Fruit fly (Drosophila melanogaster) whole organism, embryonic: ENCODE measurements around the gene IleRS-m.

Source experiments
- Awh ChIP-seq: fragments of 200-800 bp; sonication (Bioruptor generic); IDR thresholded peaks from 2 replicates; pipeline ENCODE4, ENCODE4 v1.3.6; 2022; ENCODE audit warnings: missing biosample characterization, missing genetic modification characterization
- C15 ChIP-seq: fragments of 200-800 bp; sonication (Bioruptor generic); IDR thresholded peaks from 3 replicates; pipeline ENCODE4 v1.3.6; 2022; ENCODE audit warnings: missing biosample characterization, missing genetic modification characterization
- CG10431 ChIP-seq: fragments of 200-800 bp; sonication (Bioruptor generic); optimal IDR thresholded peaks from 3 replicates; lab custom pipeline; 2018; ENCODE audit warnings: missing biosample characterization, mild to moderate bottlenecking, missing genetic modification characterization
- CG10462 ChIP-seq: fragments of 200-800 bp; sonication (Bioruptor generic); optimal IDR thresholded peaks from 2 replicates; lab custom pipeline; 2016; ENCODE audit warnings: missing biosample characterization, missing genetic modification characterization
- CG11093 ChIP-seq: fragments of 200-800 bp; sonication (Bioruptor generic); IDR thresholded peaks from 3 replicates; pipeline ENCODE4 v1.3.6; 2022; ENCODE audit warnings: missing biosample characterization, missing genetic modification characterization
- CG12071 ChIP-seq: fragments of 200-800 bp; sonication (Bioruptor generic); optimal IDR thresholded peaks from 3 replicates; lab custom pipeline; 2018; ENCODE audit warnings: missing biosample characterization, mild to moderate bottlenecking, missing genetic modification characterization
- CG13624 ChIP-seq: fragments of 200-800 bp; sonication (Bioruptor generic); optimal IDR thresholded peaks from 2 replicates; lab custom pipeline; 2016; ENCODE audit warnings: missing biosample characterization, missing genetic modification characterization
- CG14014 ChIP-seq: fragments of 200-800 bp; sonication (Bioruptor generic); IDR thresholded peaks from 2 replicates; pipeline ENCODE4 v1.3.6; 2022; ENCODE audit warnings: missing biosample characterization, missing genetic modification characterization
- CG14441 ChIP-seq: fragments of 200-800 bp; sonication (Bioruptor generic); IDR thresholded peaks from 2 replicates; pipeline ENCODE4 v1.3.6; 2022; ENCODE audit warnings: missing biosample characterization, missing genetic modification characterization
- CG14667 ChIP-seq: fragments of 200-800 bp; sonication (Bioruptor generic); IDR thresholded peaks from 2 replicates; pipeline ENCODE4 v1.3.6; 2022; ENCODE audit warnings: missing biosample characterization, missing genetic modification characterization
- CG14965 ChIP-seq: fragments of 200-800 bp; sonication (Bioruptor generic); optimal IDR thresholded peaks from 2 replicates; lab custom pipeline; 2016; ENCODE audit warnings: missing biosample characterization, missing genetic modification characterization, borderline replicate concordance
- CG15011 ChIP-seq: fragments of 200-800 bp; sonication (Bioruptor generic); optimal IDR thresholded peaks from 3 replicates; lab custom pipeline; 2018; ENCODE audit warnings: missing biosample characterization, mild to moderate bottlenecking, missing genetic modification characterization
- CG1602 ChIP-seq: fragments of 200-800 bp; sonication (Bioruptor generic); optimal IDR thresholded peaks from 3 replicates; lab custom pipeline; 2016; ENCODE audit warnings: missing biosample characterization, missing genetic modification characterization
- CG17912 ChIP-seq: fragments of 200-800 bp; sonication (Bioruptor generic); optimal IDR thresholded peaks from 2 replicates; lab custom pipeline; 2018; ENCODE audit warnings: missing biosample characterization, mild to moderate bottlenecking, missing genetic modification characterization
- CG2875 ChIP-seq: fragments of 200-800 bp; sonication (Bioruptor generic); optimal IDR thresholded peaks from 2 replicates; lab custom pipeline; 2017; ENCODE audit warnings: missing biosample characterization, mild to moderate bottlenecking, missing genetic modification characterization, missing genetic modification reagents
- CG2889 ChIP-seq: fragments of 200-800 bp; sonication (Bioruptor generic); IDR thresholded peaks from 3 replicates; pipeline ENCODE4 v1.3.6; 2022; ENCODE audit warnings: missing biosample characterization, missing genetic modification characterization
- CG30403 ChIP-seq: fragments of 200-800 bp; sonication (Bioruptor generic); optimal IDR thresholded peaks from 3 replicates; lab custom pipeline; 2016; ENCODE audit warnings: missing biosample characterization, missing genetic modification characterization
- CG30431 ChIP-seq: fragments of 200-800 bp; sonication (Bioruptor generic); optimal IDR thresholded peaks from 2 replicates; lab custom pipeline; 2017; ENCODE audit warnings: missing biosample characterization, missing genetic modification characterization
- CG4617 ChIP-seq: fragments of 200-800 bp; sonication (Bioruptor generic); optimal IDR thresholded peaks from 3 replicates; lab custom pipeline; 2016; ENCODE audit warnings: missing biosample characterization, missing genetic modification characterization, borderline replicate concordance
- CG6254 ChIP-seq: fragments of 200-800 bp; sonication (Bioruptor generic); optimal IDR thresholded peaks from 3 replicates; lab custom pipeline; 2017; ENCODE audit warnings: mild to moderate bottlenecking, missing biosample characterization, missing genetic modification reagents, missing genetic modification characterization
- CG8281 ChIP-seq: fragments of 200-800 bp; sonication (Bioruptor generic); optimal IDR thresholded peaks from 2 replicates; lab custom pipeline; 2018; ENCODE audit warnings: missing biosample characterization, mild to moderate bottlenecking, missing genetic modification characterization, moderate library complexity
- Dad ChIP-seq: fragments of 200-800 bp; sonication (Bioruptor generic); optimal IDR thresholded peaks from 3 replicates; lab custom pipeline; 2016; ENCODE audit warnings: missing biosample characterization, missing genetic modification characterization
- Dip3 ChIP-seq: fragments of 200-800 bp; sonication (Bioruptor generic); optimal IDR thresholded peaks from 3 replicates; lab custom pipeline; 2016; ENCODE audit warnings: missing biosample characterization, missing genetic modification characterization
- Dref ChIP-seq: fragments of 200-800 bp; sonication (Bioruptor generic); IDR thresholded peaks from 2 replicates; pipeline ENCODE4 v1.3.6; 2022; ENCODE audit warnings: missing biosample characterization, missing genetic modification characterization
- E2f2 ChIP-seq: fragments of 200-800 bp; sonication (Bioruptor generic); IDR thresholded peaks from 2 replicates; pipeline ENCODE4 v1.3.6; 2022; ENCODE audit warnings: missing biosample characterization, missing genetic modification characterization
- Elba2 ChIP-seq: fragments of 200-800 bp; sonication (Bioruptor generic); optimal IDR thresholded peaks from 3 replicates; lab custom pipeline; 2016; ENCODE audit warnings: missing biosample characterization, missing genetic modification characterization
- Ets97D ChIP-seq: fragments of 200-800 bp; sonication (Bioruptor generic); optimal IDR thresholded peaks from 3 replicates; lab custom pipeline; 2016; ENCODE audit warnings: missing biosample characterization, missing genetic modification characterization
- GATAe ChIP-seq: fragments of 200-800 bp; sonication (Bioruptor generic); conservative IDR thresholded peaks from 2 replicates; pipeline ENCODE4 v1.3.6; 2022; ENCODE audit warnings: missing biosample characterization, missing genetic modification characterization
- Hmr ChIP-seq: fragments of 200-800 bp; sonication (Bioruptor generic); optimal IDR thresholded peaks from 3 replicates; lab custom pipeline; 2017; ENCODE audit warnings: mild to moderate bottlenecking, missing biosample characterization, missing genetic modification reagents, missing genetic modification characterization
- Mrtf ChIP-seq: fragments of 200-800 bp; sonication (Bioruptor generic); IDR thresholded peaks from 3 replicates; pipeline ENCODE4 v1.3.6; 2022; ENCODE audit warnings: missing biosample characterization, missing genetic modification characterization
- NFAT ChIP-seq: fragments of 200-800 bp; sonication (Bioruptor generic); IDR thresholded peaks from 2 replicates; pipeline ENCODE4 v1.3.6; 2022; ENCODE audit warnings: missing biosample characterization, missing genetic modification characterization
- Nf-YB ChIP-seq: fragments of 200-800 bp; sonication (Bioruptor generic); optimal IDR thresholded peaks from 3 replicates; lab custom pipeline; 2019; ENCODE audit warnings: missing biosample characterization, mild to moderate bottlenecking, missing genetic modification characterization, moderate library complexity
- Oaz ChIP-seq: fragments of 200-800 bp; sonication (Bioruptor generic); IDR thresholded peaks from 2 replicates; pipeline ENCODE4 v1.3.6; 2022; ENCODE audit warnings: missing biosample characterization, missing genetic modification characterization
- Opbp ChIP-seq: fragments of 200-800 bp; sonication (Bioruptor generic); IDR thresholded peaks from 3 replicates; pipeline ENCODE4 v1.3.6; 2022; ENCODE audit warnings: missing biosample characterization, missing genetic modification characterization; ENCODE audit not compliant: partially characterized antibody
- Rfx ChIP-seq: fragments of 200-800 bp; sonication (Bioruptor generic); IDR thresholded peaks from 2 replicates; pipeline ENCODE4 v1.3.6; 2022; ENCODE audit warnings: missing biosample characterization, missing genetic modification characterization
- Spps ChIP-seq: fragments of 200-800 bp; sonication (Bioruptor generic); optimal IDR thresholded peaks from 2 replicates; lab custom pipeline; 2018; ENCODE audit warnings: missing biosample characterization, mild to moderate bottlenecking, missing genetic modification characterization
- Stat92E ChIP-seq, 3 experiments: fragments of >200 bp in 2 of 3; fragments of 200-800 bp in 1 of 3; sonication (Bioruptor generic) in 1 of 3; optimal IDR thresholded peaks; 2 replicates each; lab custom pipeline; 2017 to 2019; ENCODE audit warnings: missing biosample characterization in 3 of 3, missing genetic modification characterization in 3 of 3, mild to moderate bottlenecking in 1 of 3, moderate library complexity in 1 of 3
- Xbp1 ChIP-seq: fragments of 200-800 bp; sonication (Bioruptor generic); optimal IDR thresholded peaks from 3 replicates; lab custom pipeline; 2016; ENCODE audit warnings: missing biosample characterization, mild to moderate bottlenecking, missing genetic modification characterization
- chn ChIP-seq: fragments of 200-800 bp; sonication (Bioruptor generic); optimal IDR thresholded peaks from 2 replicates; lab custom pipeline; 2016; ENCODE audit warnings: missing biosample characterization, missing genetic modification characterization
- en ChIP-seq: fragments of 200-800 bp; sonication (Bioruptor generic); optimal IDR thresholded peaks from 2 replicates; lab custom pipeline; 2016; ENCODE audit warnings: missing biosample characterization, missing genetic modification characterization
- gem ChIP-seq: fragments of 200-800 bp; sonication (Bioruptor generic); optimal IDR thresholded peaks from 2 replicates; lab custom pipeline; 2019; ENCODE audit warnings: missing biosample characterization, mild to moderate bottlenecking, missing genetic modification characterization, moderate library complexity
- h ChIP-seq: fragments of >200 bp; optimal IDR thresholded peaks from 2 replicates; lab custom pipeline; 2017
- hb ChIP-seq: fragments of 200-800 bp; sonication (Bioruptor generic); IDR thresholded peaks from 3 replicates; pipeline ENCODE4 v1.3.6; 2022; ENCODE audit warnings: missing biosample characterization, missing genetic modification characterization; ENCODE audit not compliant: partially characterized antibody
- inv ChIP-seq: fragments of 200-800 bp; sonication (Bioruptor generic); IDR thresholded peaks from 2 replicates; pipeline ENCODE4 v1.3.6; 2022; ENCODE audit warnings: missing biosample characterization, missing genetic modification characterization; ENCODE audit not compliant: partially characterized antibody
- jigr1 ChIP-seq: fragments of 200-800 bp; sonication (Bioruptor generic); IDR thresholded peaks from 3 replicates; pipeline ENCODE4 v1.3.6; 2022; ENCODE audit warnings: missing biosample characterization, missing genetic modification characterization
- nerfin-2 ChIP-seq: fragments of 200-800 bp; sonication (Bioruptor generic); IDR thresholded peaks from 2 replicates; pipeline ENCODE4 v1.3.6; 2022; ENCODE audit warnings: missing biosample characterization, missing genetic modification characterization; ENCODE audit not compliant: partially characterized antibody
- sd ChIP-seq: fragments of 200-800 bp; sonication (Bioruptor generic); optimal IDR thresholded peaks from 3 replicates; lab custom pipeline; 2018; ENCODE audit warnings: missing biosample characterization, mild to moderate bottlenecking, missing genetic modification characterization, moderate library complexity
- sim ChIP-seq: fragments of 200-800 bp; sonication (Bioruptor generic); IDR thresholded peaks from 2 replicates; pipeline ENCODE4 v1.3.6; 2022; ENCODE audit warnings: missing biosample characterization, missing genetic modification characterization
- so ChIP-seq: fragments of 200-800 bp; sonication (Bioruptor generic); IDR thresholded peaks from 3 replicates; pipeline ENCODE4 v1.3.6; 2022; ENCODE audit warnings: missing biosample characterization, missing genetic modification characterization
- sr ChIP-seq: fragments of 200-800 bp; sonication (Bioruptor generic); IDR thresholded peaks from 3 replicates; pipeline ENCODE4 v1.3.6; 2022; ENCODE audit warnings: missing biosample characterization, missing genetic modification characterization
- wor ChIP-seq: fragments of 200-800 bp; sonication (Bioruptor generic); IDR thresholded peaks from 2 replicates; pipeline ENCODE4 v1.3.6; 2022; ENCODE audit warnings: missing biosample characterization, missing genetic modification characterization
- zen ChIP-seq: fragments of 200-800 bp; sonication (Bioruptor generic); optimal IDR thresholded peaks from 3 replicates; lab custom pipeline; 2018; ENCODE audit warnings: missing biosample characterization, mild to moderate bottlenecking, missing genetic modification characterization, moderate library complexity

IleRS-m gene

dm6 chr3L:16090330-16090803 lies 9.7 kb upstream of the IleRS-m start, which contains the start of the genes CG5235 and ClC-c (continued):
- TF ChIP-seq NFAT (GFP tag; lab: Robert Waterston, UW) (no peak), CG13624 (GFP tag; lab: Kevin White, UChicago) (peak; percentile 37), sd (no peak), CG14965 (GFP tag; lab: Kevin White, UChicago) (no peak), so (GFP tag; lab: Robert Waterston, UW) (no peak), CG30431 (GFP tag; lab: Kevin White, UChicago) (no peak), CG14667 (no peak), wor (no peak), CG17912 (GFP tag; lab: Kevin White, UChicago) (no peak), CG30403 (no peak), CG14441 (GFP tag; lab: Robert Waterston, UW) (no peak), E2f2 (GFP tag; lab: Robert Waterston, UW) (peak; percentile 78), inv (GFP tag; lab: Robert Waterston, UW) (peak; percentile 74), Ets97D (GFP tag; lab: Kevin White, UChicago) (peak; percentile 32), Elba2 (GFP tag; lab: Kevin White, UChicago) (no peak), h (lab: Kevin White, UChicago) (no peak), Opbp (peak; percentile 77), CG2875 (GFP tag; lab: Kevin White, UChicago) (no peak), CG10431 (GFP tag; lab: Kevin White, UChicago) (no peak), hb (GFP tag; lab: Robert Waterston, UW) (peak; percentile 78), sr (no peak), zen (tag; lab: Kevin White, UChicago) (peak; percentile 28), CG2889 (GFP tag; lab: Robert Waterston, UW) (no peak), sim (GFP tag; lab: Robert Waterston, UW) (no peak), Mrtf (GFP tag; lab: Robert Waterston, UW) (no peak), gem (tag; lab: Kevin White, UChicago) (no peak), Oaz (GFP tag; lab: Robert Waterston, UW) (no peak), nerfin-2 (peak; percentile 81), CG12071 (GFP tag; lab: Kevin White, UChicago) (no peak), CG10462 (GFP tag; lab: Kevin White, UChicago) (no peak), GATAe (GFP tag; lab: Robert Waterston, UW) (no peak), Awh (GFP tag; lab: Robert Waterston, UW) (no peak), Hmr (GFP tag; lab: Kevin White, UChicago) (no peak), CG15011 (GFP tag; lab: Kevin White, UChicago) (no peak), Spps (no peak), CG4617 (GFP tag; lab: Kevin White, UChicago) (peak; percentile 92), CG11093 (GFP tag; lab: Robert Waterston, UW) (no peak), chn (GFP tag; lab: Kevin White, UChicago) (no peak), CG14014 (GFP tag; lab: Robert Waterston, UW) (no peak), CG8281 (tag; lab: Kevin White, UChicago) (no peak), C15 (GFP tag; lab: Robert Waterston, UW) (no peak), Stat92E (GFP tag; optimal IDR thresholded peaks at IDR 0.05; lab: Kevin White, UChicago) (peak in 1 of 3 experiments; percentile 46), Xbp1 (GFP tag; lab: Kevin White, UChicago) (no peak), CG1602 (no peak), Dad (no peak), jigr1 (no peak), Dref (peak; percentile 94), CG6254 (GFP tag; lab: Kevin White, UChicago) (no peak), Nf-YB (GFP tag; lab: Kevin White, UChicago) (no peak), Rfx (GFP tag; lab: Robert Waterston, UW) (no peak), Dip3 (GFP tag; lab: Kevin White, UChicago) (no peak), en (no peak)
